Worm (Caenorhabditis elegans) whole organism, L3 larva: ENCODE results near the gene C27C12.3.

Experiments used
- ceh-28 ChIP-seq: fragments of 150-350 bp; optimal IDR thresholded peaks from 2 replicates; lab custom pipeline; 2014; ENCODE audit warnings: missing biosample characterization, missing genetic modification reagents, missing genetic modification characterization
- eor-1 ChIP-seq, 2 experiments: fragments of 150-350 bp; optimal IDR thresholded peaks; 2 replicates each; lab custom pipeline; 2014 to 2018; ENCODE audit warnings: missing biosample characterization in 2 of 2, missing genetic modification characterization in 2 of 2
- snpc-4 ChIP-seq: fragments of 150-350 bp; optimal IDR thresholded peaks from 2 replicates; lab custom pipeline; 2014; ENCODE audit warnings: missing biosample characterization, missing genetic modification characterization
- unc-62 ChIP-seq: fragments of 150-350 bp; sonication (generic microtip); optimal IDR thresholded peaks from 4 replicates; lab custom pipeline; 2014; ENCODE audit warnings: missing biosample characterization, missing genetic modification reagents, missing genetic modification characterization

ce11 chrX:14868200-14868599 lies 2.6 kb upstream of the C27C12.3 start, which contains the start of gene F31F6.1:
- TF ChIP-seq unc-62 (GFP tag; lab: Kevin White, UChicago) (no peak), snpc-4 (tag; lab: Kevin White, UChicago) (no peak), ceh-28 (tag; lab: Kevin White, UChicago) (no peak), eor-1 (tag; optimal IDR thresholded peaks at IDR 0.05; lab: Kevin White, UChicago) (no peak)
